Fruit fly (Drosophila melanogaster): ENCODE results near the gene CG43391.

DNA sequence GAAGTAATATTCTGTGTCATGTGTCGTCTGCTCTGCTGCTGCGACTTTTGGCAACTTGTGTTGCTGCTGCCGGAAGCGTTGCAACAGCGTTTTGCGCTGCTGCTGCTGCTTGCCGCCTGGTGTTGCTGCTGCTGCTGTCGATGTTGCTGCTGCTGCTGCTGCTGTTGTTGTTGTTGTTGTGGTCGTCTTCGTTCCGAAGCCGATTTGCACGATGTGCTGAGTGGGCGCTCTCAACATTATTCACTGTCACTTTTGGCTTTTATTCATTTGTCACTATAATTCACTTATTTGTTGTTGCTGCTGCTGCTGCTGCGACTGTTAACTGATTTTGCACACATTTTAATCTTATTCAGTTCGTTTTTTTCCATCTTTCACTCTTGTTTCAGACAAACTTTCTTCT, 38.4 kb downstream of the CG43391 start:
- TF ChIP-seq D1 (tag; optimal IDR thresholded peaks at IDR 0.05) (no peak), Pif1B (GFP tag; optimal IDR thresholded peaks at IDR 0.05) (no peak), CG12605 (GFP tag; IDR thresholded peaks at IDR 0.05) (no peak), CG8159 (tag; optimal IDR thresholded peaks at IDR 0.05) (no peak)

All from whole organism, pupa.